Worm (Caenorhabditis elegans): ENCODE data around the gene K08D9.2.
A peak's percentile ranks its signal among the peaks of the same experiment; 100 is the strongest.

The K08D9.2 gene

ce11 chrV:3227373-3227772 lies at the start of gene K08D9.2:
Gene K08D9.2, plus strand, starts transcription at chrV:3227673.
- no peak for TF ChIP-seq ceh-28 (tag; optimal IDR thresholded peaks at IDR 0.05)
- TF ChIP-seq ztf-11 (tag; optimal IDR thresholded peaks at IDR 0.05), result no peak
- no peak for TF ChIP-seq unc-39 (tag; optimal IDR thresholded peaks at IDR 0.05)
- no peak for TF ChIP-seq nhr-77 (tag; optimal IDR thresholded peaks at IDR 0.05)
- TF ChIP-seq nhr-23 (tag; optimal IDR thresholded peaks at IDR 0.05), result no peak
- TF ChIP-seq lin-39 (tag; optimal IDR thresholded peaks at IDR 0.05), result no peak
- no peak for TF ChIP-seq egl-27 (tag; optimal IDR thresholded peaks at IDR 0.05)
- no peak for TF ChIP-seq elt-3 (tag; optimal IDR thresholded peaks at IDR 0.05)
- no peak for TF ChIP-seq aly-2 (tag; optimal IDR thresholded peaks at IDR 0.05)
- no peak for TF ChIP-seq sea-2 (GFP tag; optimal IDR thresholded peaks at IDR 0.05)
- no peak for TF ChIP-seq fos-1 (tag; optimal IDR thresholded peaks at IDR 0.05)
- no peak for TF ChIP-seq fkh-10 (GFP tag; optimal IDR thresholded peaks at IDR 0.05)
- TF ChIP-seq fkh-2 (tag; optimal IDR thresholded peaks at IDR 0.05), result no peak
- no peak for TF ChIP-seq ceh-82 (tag; optimal IDR thresholded peaks at IDR 0.05)
- no peak for TF ChIP-seq nhr-12 (tag; optimal IDR thresholded peaks at IDR 0.05)
- TF ChIP-seq nhr-237 (tag; optimal IDR thresholded peaks at IDR 0.05), result no peak

- TF ChIP-seq jun-1 (tag; optimal IDR thresholded peaks at IDR 0.05) (no peak), fkh-10 (GFP tag; optimal IDR thresholded peaks at IDR 0.05) (no peak), nfya-1 (tag; optimal IDR thresholded peaks at IDR 0.05; ENCODE audit: insufficient read depth) (no peak)
Measured at ce11 chrV:3185855-3186254, 41.6 kb upstream of the K08D9.2 start.

- TF ChIP-seq elt-3 (tag; optimal IDR thresholded peaks at IDR 0.05), result no peak
Measured at ce11 chrV:3188043-3188442, 39.4 kb upstream of the K08D9.2 start, which contains the start of gene lag-2. Gene lag-2, plus strand, starts transcription at chrV:3188343.

ce11 chrV:3193091-3193608 lies 34.3 kb upstream of the K08D9.2 start, which contains the start of the genes Y73C8B.3 and Y73C8B.9:
Gene Y73C8B.3, minus strand, starts transcription at chrV:3193237.
Gene Y73C8B.9, plus strand, starts transcription at chrV:3193558.
- peak; percentile 88 for TF ChIP-seq elt-2 (tag; optimal IDR thresholded peaks at IDR 0.05)
- peak; percentile 12 for TF ChIP-seq ceh-28 (tag; optimal IDR thresholded peaks at IDR 0.05)
- TF ChIP-seq nhr-25 (tag; optimal IDR thresholded peaks at IDR 0.05), result no peak
- peak; percentile 93 for TF ChIP-seq pqm-1 (tag; optimal IDR thresholded peaks at IDR 0.05)
- TF ChIP-seq ztf-4 (tag; optimal IDR thresholded peaks at IDR 0.05), result no peak
- no peak for TF ChIP-seq nhr-43 (tag; optimal IDR thresholded peaks at IDR 0.05; ENCODE audit: poor library complexity, severe bottlenecking)
- no peak for TF ChIP-seq nhr-11 (tag; optimal IDR thresholded peaks at IDR 0.05)
- peak; percentile 8 for TF ChIP-seq nfya-1 (tag; optimal IDR thresholded peaks at IDR 0.05; ENCODE audit: insufficient read depth)
- no peak for TF ChIP-seq nhr-28 (tag; optimal IDR thresholded peaks at IDR 0.05)
- TF ChIP-seq sea-2 (GFP tag; optimal IDR thresholded peaks at IDR 0.05), result no peak
- no peak for TF ChIP-seq pha-4 (tag; optimal IDR thresholded peaks at IDR 0.05)
- TF ChIP-seq ztf-11 (tag; optimal IDR thresholded peaks at IDR 0.05), result no peak
- TF ChIP-seq R02D3.7 (tag; optimal IDR thresholded peaks at IDR 0.05), result no peak
- TF ChIP-seq fkh-10 (GFP tag; optimal IDR thresholded peaks at IDR 0.05), result no peak
- TF ChIP-seq hmg-11 (tag; optimal IDR thresholded peaks at IDR 0.05), result peak; percentile 28
- no peak for TF ChIP-seq lin-39 (tag; optimal IDR thresholded peaks at IDR 0.05)
- no peak for TF ChIP-seq ama-1 (optimal IDR thresholded peaks at IDR 0.05)
- no peak for TF ChIP-seq mml-1 (tag; optimal IDR thresholded peaks at IDR 0.05)
- TF ChIP-seq elt-3 (tag; optimal IDR thresholded peaks at IDR 0.05), result no peak
- TF ChIP-seq ceh-16 (tag; optimal IDR thresholded peaks at IDR 0.05), result no peak
- TF ChIP-seq nhr-23 (tag; optimal IDR thresholded peaks at IDR 0.05), result peak; percentile 58

DNA sequence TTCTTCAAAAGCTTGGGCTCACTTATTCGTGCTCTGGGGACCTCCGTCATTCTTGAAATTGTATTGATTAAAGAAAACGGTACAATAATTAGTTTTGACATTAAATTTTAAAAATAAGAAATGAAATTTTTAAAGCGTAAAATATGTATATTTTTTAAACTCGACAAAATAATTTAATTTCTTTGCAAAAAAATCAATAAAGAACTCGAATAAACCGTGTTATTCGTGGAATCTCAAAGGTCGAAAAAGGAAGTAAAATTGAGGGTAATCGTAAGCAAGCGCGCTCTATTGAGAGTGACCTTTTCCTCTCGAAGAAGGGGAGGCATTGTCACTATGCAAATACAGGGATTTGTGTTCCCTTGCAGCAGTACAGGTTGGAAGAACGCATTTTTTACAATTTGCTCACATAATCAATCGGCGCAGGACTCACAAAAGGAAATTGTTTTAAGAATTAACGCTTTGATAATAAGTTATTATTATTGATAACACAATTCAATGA lies 32.5 kb upstream of the K08D9.2 start, which contains the start of gene Y73C8B.2:
Gene Y73C8B.2 (minus strand): TSS at position 51 of the 499 bp plus-strand sequence.
- no peak for TF ChIP-seq nhr-12 (tag; optimal IDR thresholded peaks at IDR 0.05)
- TF ChIP-seq mdl-1 (tag; optimal IDR thresholded peaks at IDR 0.05), result no peak
- no peak for TF ChIP-seq fos-1 (tag; optimal IDR thresholded peaks at IDR 0.05)
- TF ChIP-seq fkh-10 (GFP tag; optimal IDR thresholded peaks at IDR 0.05), result no peak
- no peak for TF ChIP-seq tbx-2 (tag; optimal IDR thresholded peaks at IDR 0.05)
- peak; percentile 2 for TF ChIP-seq pqm-1 (tag; optimal IDR thresholded peaks at IDR 0.05)
- no peak for TF ChIP-seq ceh-16 (tag; optimal IDR thresholded peaks at IDR 0.05)
- no peak for TF ChIP-seq nhr-11 (tag; optimal IDR thresholded peaks at IDR 0.05)
- TF ChIP-seq aly-2 (tag; optimal IDR thresholded peaks at IDR 0.05), result no peak
- no peak for TF ChIP-seq nhr-237 (tag; optimal IDR thresholded peaks at IDR 0.05)
- no peak for TF ChIP-seq ceh-9 (tag; optimal IDR thresholded peaks at IDR 0.05)
- peak; percentile 33 for TF ChIP-seq elt-2 (tag; optimal IDR thresholded peaks at IDR 0.05)
- TF ChIP-seq nhr-76 (tag; optimal IDR thresholded peaks at IDR 0.05), result no peak
- TF ChIP-seq lsy-12 (tag; optimal IDR thresholded peaks at IDR 0.05), result no peak
- peak; percentile 50 for TF ChIP-seq nhr-25 (tag; optimal IDR thresholded peaks at IDR 0.05)
- TF ChIP-seq nfya-1 (tag; optimal IDR thresholded peaks at IDR 0.05; ENCODE audit: insufficient read depth), result peak; percentile 48
- peak; percentile 54 for TF ChIP-seq lin-15B (tag; optimal IDR thresholded peaks at IDR 0.05)
- no peak for TF ChIP-seq egl-27 (tag; optimal IDR thresholded peaks at IDR 0.05)
- TF ChIP-seq sea-2 (GFP tag; optimal IDR thresholded peaks at IDR 0.05), result no peak
- no peak for TF ChIP-seq nhr-43 (tag; optimal IDR thresholded peaks at IDR 0.05; ENCODE audit: poor library complexity, severe bottlenecking)
- peak; percentile 19 for TF ChIP-seq hmg-11 (tag; optimal IDR thresholded peaks at IDR 0.05)
- no peak for TF ChIP-seq unc-62 (GFP tag; optimal IDR thresholded peaks at IDR 0.05)
- no peak for TF ChIP-seq ceh-28 (tag; optimal IDR thresholded peaks at IDR 0.05)
- no peak for TF ChIP-seq elt-3 (tag; optimal IDR thresholded peaks at IDR 0.05)
- TF ChIP-seq pha-4 (tag; optimal IDR thresholded peaks at IDR 0.05), result peak; percentile 78
- no peak for TF ChIP-seq nhr-67 (tag; optimal IDR thresholded peaks at IDR 0.05)
- TF ChIP-seq ztf-4 (tag; optimal IDR thresholded peaks at IDR 0.05), result no peak
- TF ChIP-seq nhr-77 (tag; optimal IDR thresholded peaks at IDR 0.05), result no peak
- TF ChIP-seq nhr-23 (tag; optimal IDR thresholded peaks at IDR 0.05), result peak; percentile 59
- no peak for TF ChIP-seq ZK546.5 (tag; optimal IDR thresholded peaks at IDR 0.05)
- TF ChIP-seq jun-1 (tag; optimal IDR thresholded peaks at IDR 0.05), result no peak
- TF ChIP-seq nhr-28 (tag; optimal IDR thresholded peaks at IDR 0.05), result no peak
